Worm (Caenorhabditis elegans) whole organism, L4 larva: Measurements from ENCODE around the gene hmg-11.

Source experiments
- D1046.2 ChIP-seq: fragments of 200-800 bp; sonication (Bioruptor generic); IDR thresholded peaks from 2 replicates; pipeline ENCODE4 v1.3.6; 2022; ENCODE audit warnings: missing genetic modification characterization, missing compliant biosample characterization
- F26F4.8 ChIP-seq: fragments of 200-800 bp; sonication (Bioruptor generic); conservative IDR thresholded peaks from 2 replicates; pipeline ENCODE4 v1.3.6; 2022; ENCODE audit warnings: missing genetic modification characterization, missing compliant biosample characterization
- F37D6.2 ChIP-seq: sonication (generic microtip); optimal IDR thresholded peaks from 2 replicates; lab custom pipeline; 2016; ENCODE audit warnings: mild to moderate bottlenecking, missing genetic modification characterization, missing compliant biosample characterization
- F49E8.2 ChIP-seq: sonication (generic microtip); optimal IDR thresholded peaks from 2 replicates; lab custom pipeline; 2016; ENCODE audit warnings: missing compliant biosample characterization, mild to moderate bottlenecking, missing genetic modification characterization, borderline replicate concordance
- T26A8.4 ChIP-seq: fragments of 200-800 bp; sonication (Bioruptor generic); IDR thresholded peaks from 2 replicates; pipeline ENCODE4 v1.3.6; 2022; ENCODE audit warnings: missing genetic modification characterization, missing compliant biosample characterization
- Y105C5A.15 ChIP-seq: fragments of 200-800 bp; sonication (Bioruptor generic); IDR thresholded peaks from 2 replicates; pipeline ENCODE4 v1.3.6; 2022; ENCODE audit warnings: missing genetic modification characterization, missing compliant biosample characterization
- Y48G9A.11 ChIP-seq: fragments of 200-800 bp; sonication (Bioruptor generic); IDR thresholded peaks from 2 replicates; pipeline ENCODE4 v1.3.6; 2022; ENCODE audit warnings: missing genetic modification reagents, missing genetic modification characterization, missing compliant biosample characterization
- Y75B8A.6 ChIP-seq: fragments of 200-800 bp; sonication (Bioruptor generic); IDR thresholded peaks from 2 replicates; pipeline ENCODE4 v1.3.6; 2022; ENCODE audit warnings: missing genetic modification reagents, missing genetic modification characterization, missing compliant biosample characterization
- ZK337.2 ChIP-seq: fragments of 200-800 bp; sonication (Bioruptor generic); IDR thresholded peaks from 2 replicates; pipeline ENCODE4 v1.3.6; 2022; ENCODE audit warnings: missing genetic modification reagents, missing genetic modification characterization, missing compliant biosample characterization
- ZK546.5 ChIP-seq, 2 experiments: sonication (generic microtip); optimal IDR thresholded peaks; 2 replicates each; lab custom pipeline; 2017; ENCODE audit warnings: missing biosample characterization in 2 of 2, missing genetic modification characterization in 2 of 2
- aha-1 ChIP-seq: fragments of 150-350 bp; peaks from one replicate; lab custom pipeline; 2014; ENCODE audit warnings: missing biosample characterization, missing genetic modification characterization
- ama-1 ChIP-seq: fragments of 150-350 bp; optimal IDR thresholded peaks from 2 replicates; lab custom pipeline; 2014; ENCODE audit warnings: inconsistent platforms, mixed read lengths
- arid-1 ChIP-seq: fragments of 200-800 bp; sonication (Bioruptor generic); conservative IDR thresholded peaks from 2 replicates; pipeline ENCODE4 v1.3.6; 2022; ENCODE audit warnings: missing genetic modification reagents, missing genetic modification characterization, missing compliant biosample characterization
- ceh-62 ChIP-seq: sonication (generic microtip); optimal IDR thresholded peaks from 2 replicates; lab custom pipeline; 2017; ENCODE audit warnings: missing biosample characterization, missing genetic modification characterization
- daf-12 ChIP-seq: fragments of 150-350 bp; optimal IDR thresholded peaks from 2 replicates; lab custom pipeline; 2014; ENCODE audit warnings: missing biosample characterization, missing genetic modification reagents, missing genetic modification characterization
- daf-16 ChIP-seq, 3 experiments: sonication (generic microtip); optimal IDR thresholded peaks; 2 replicates each; lab custom pipeline; 2016 to 2017; ENCODE audit warnings: missing genetic modification characterization in 3 of 3, missing genetic modification reagents in 3 of 3, mild to moderate bottlenecking in 2 of 3, missing compliant biosample characterization in 2 of 3, missing biosample characterization in 1 of 3, moderate library complexity in 1 of 3
- daf-19 ChIP-seq: fragments of 200-800 bp; sonication (Bioruptor generic); conservative IDR thresholded peaks from 2 replicates; pipeline ENCODE4 v1.3.6; 2022; ENCODE audit warnings: missing genetic modification characterization, missing compliant biosample characterization
- daf-8 ChIP-seq: fragments of 200-800 bp; sonication (Bioruptor generic); IDR thresholded peaks from 2 replicates; pipeline ENCODE4 v1.3.6; 2022; ENCODE audit warnings: missing genetic modification characterization, missing compliant biosample characterization
- dmd-6 ChIP-seq: fragments of 200-800 bp; sonication (Bioruptor generic); IDR thresholded peaks from 2 replicates; pipeline ENCODE4 v1.3.6; 2022; ENCODE audit warnings: missing genetic modification reagents, missing genetic modification characterization, missing compliant biosample characterization
- gei-8 ChIP-seq: fragments of 200-800 bp; sonication (Bioruptor generic); optimal IDR thresholded peaks from 2 replicates; lab custom pipeline; 2018; ENCODE audit warnings: mild to moderate bottlenecking, missing genetic modification characterization, missing compliant biosample characterization
- hif-1 ChIP-seq, 2 experiments: sonication (generic microtip); optimal IDR thresholded peaks; 2 replicates each; lab custom pipeline; 2016 to 2017; ENCODE audit warnings: missing compliant biosample characterization in 2 of 2, missing genetic modification characterization in 2 of 2, missing genetic modification reagents in 2 of 2, missing genotype in 2 of 2, mild to moderate bottlenecking in 1 of 2
- jun-1 ChIP-seq: fragments of 150-350 bp; optimal IDR thresholded peaks from 2 replicates; lab custom pipeline; 2014; ENCODE audit warnings: missing biosample characterization, missing genetic modification reagents, missing genetic modification characterization
- lin-13 ChIP-seq: fragments of 150-350 bp; optimal IDR thresholded peaks from 2 replicates; lab custom pipeline; 2014; ENCODE audit warnings: missing biosample characterization, missing genetic modification reagents, missing genetic modification characterization
- lin-38 ChIP-seq: fragments of 200-800 bp; sonication (Bioruptor generic); IDR thresholded peaks from 2 replicates; pipeline ENCODE4 v1.3.6; 2022; ENCODE audit warnings: missing genetic modification reagents, missing genetic modification characterization, missing compliant biosample characterization
- lir-3 ChIP-seq: sonication (generic microtip); optimal IDR thresholded peaks from 2 replicates; lab custom pipeline; 2016; ENCODE audit warnings: mild to moderate bottlenecking, missing genetic modification characterization, missing compliant biosample characterization
- madf-9 ChIP-seq: fragments of 200-800 bp; sonication (Bioruptor generic); conservative IDR thresholded peaks from 2 replicates; pipeline ENCODE4 v1.3.6; 2022; ENCODE audit warnings: missing genetic modification reagents, missing genetic modification characterization, missing compliant biosample characterization
- mdt-29 ChIP-seq: fragments of 200-800 bp; sonication (Bioruptor generic); IDR thresholded peaks from 2 replicates; pipeline ENCODE4 v1.3.6; 2022; ENCODE audit warnings: missing genetic modification reagents, missing genetic modification characterization, missing compliant biosample characterization
- mes-2 ChIP-seq: sonication (generic microtip); optimal IDR thresholded peaks from 2 replicates; lab custom pipeline; 2016; ENCODE audit warnings: missing genotype, mild to moderate bottlenecking, missing genetic modification characterization, missing compliant biosample characterization; ENCODE audit not compliant: poor library complexity, severe bottlenecking
- mxl-2 ChIP-seq: fragments of 200-800 bp; sonication (Bioruptor generic); conservative IDR thresholded peaks from 2 replicates; pipeline ENCODE4 v1.3.6; 2022; ENCODE audit warnings: missing genetic modification reagents, missing genetic modification characterization, missing compliant biosample characterization
- mxl-3 ChIP-seq: fragments of 200-800 bp; sonication (Bioruptor generic); optimal IDR thresholded peaks from 2 replicates; lab custom pipeline; 2018; ENCODE audit warnings: mild to moderate bottlenecking, missing genetic modification characterization, missing compliant biosample characterization
- nhr-102 ChIP-seq: sonication (generic microtip); optimal IDR thresholded peaks from 2 replicates; lab custom pipeline; 2016; ENCODE audit warnings: mild to moderate bottlenecking, missing genetic modification characterization, moderate library complexity, missing compliant biosample characterization
- nhr-11 ChIP-seq: fragments of 150-350 bp; optimal IDR thresholded peaks from 2 replicates; lab custom pipeline; 2014; ENCODE audit warnings: missing biosample characterization, missing genetic modification characterization
- nhr-237 ChIP-seq: sonication (generic microtip); optimal IDR thresholded peaks from 2 replicates; lab custom pipeline; 2017; ENCODE audit warnings: missing biosample characterization, missing genetic modification characterization
- nhr-25 ChIP-seq: sonication (generic microtip); optimal IDR thresholded peaks from 2 replicates; lab custom pipeline; 2017; ENCODE audit warnings: missing genetic modification characterization, mild to moderate bottlenecking, missing compliant biosample characterization, antibody characterized with exemption, moderate library complexity, borderline replicate concordance; ENCODE audit not compliant: insufficient read depth
- nhr-28 ChIP-seq: fragments of 150-350 bp; optimal IDR thresholded peaks from 2 replicates; lab custom pipeline; 2014; ENCODE audit warnings: missing biosample characterization, missing genetic modification characterization
- nhr-41 ChIP-seq: fragments of 200-800 bp; sonication (Bioruptor generic); IDR thresholded peaks from 2 replicates; pipeline ENCODE4 v1.3.6; 2022; ENCODE audit warnings: missing genetic modification reagents, missing genetic modification characterization, missing compliant biosample characterization
- nhr-42 ChIP-seq: fragments of 200-800 bp; sonication (Bioruptor generic); IDR thresholded peaks from 2 replicates; pipeline ENCODE4 v1.3.6; 2022; ENCODE audit warnings: missing genetic modification characterization, missing compliant biosample characterization
- nhr-48 ChIP-seq: sonication (generic microtip); optimal IDR thresholded peaks from 2 replicates; lab custom pipeline; 2016; ENCODE audit warnings: mild to moderate bottlenecking, missing genetic modification characterization, missing compliant biosample characterization
- nhr-76 ChIP-seq: fragments of 150-350 bp; optimal IDR thresholded peaks from 2 replicates; lab custom pipeline; 2014; ENCODE audit warnings: missing biosample characterization, missing genetic modification characterization
- nhr-77 ChIP-seq: fragments of 150-350 bp; optimal IDR thresholded peaks from 2 replicates; lab custom pipeline; 2014; ENCODE audit warnings: missing biosample characterization, missing genetic modification characterization
- skn-1 ChIP-seq: fragments of 150-350 bp; optimal IDR thresholded peaks from 2 replicates; lab custom pipeline; 2014; ENCODE audit warnings: missing biosample characterization, missing genetic modification characterization
- snpc-1.2 ChIP-seq: fragments of 200-800 bp; sonication (Bioruptor generic); IDR thresholded peaks from 2 replicates; pipeline ENCODE4 v1.3.6; 2022; ENCODE audit warnings: missing genetic modification reagents, missing genetic modification characterization, missing compliant biosample characterization
- snpc-4 ChIP-seq: fragments of 150-350 bp; optimal IDR thresholded peaks from 2 replicates; lab custom pipeline; 2014; ENCODE audit warnings: missing biosample characterization, missing genetic modification characterization
- spr-3 ChIP-seq: fragments of 200-800 bp; sonication (Bioruptor generic); optimal IDR thresholded peaks from 2 replicates; lab custom pipeline; 2018; ENCODE audit warnings: mild to moderate bottlenecking, missing genetic modification characterization, missing compliant biosample characterization
- tra-1 ChIP-seq: fragments of 200-800 bp; sonication (Bioruptor generic); IDR thresholded peaks from 2 replicates; pipeline ENCODE4 v1.3.6; 2022; ENCODE audit warnings: missing genetic modification reagents, missing genetic modification characterization, missing compliant biosample characterization
- zag-1 ChIP-seq: fragments of 150-350 bp; optimal IDR thresholded peaks from 2 replicates; lab custom pipeline; 2014; ENCODE audit warnings: missing biosample characterization, missing genetic modification characterization
- zfp-3 ChIP-seq: fragments of 200-800 bp; sonication (Bioruptor generic); conservative IDR thresholded peaks from 2 replicates; pipeline ENCODE4 v1.3.6; 2022; ENCODE audit warnings: missing genetic modification reagents, missing genetic modification characterization, missing compliant biosample characterization
- zip-11 ChIP-seq: fragments of 200-800 bp; sonication (Bioruptor generic); IDR thresholded peaks from 2 replicates; pipeline ENCODE4 v1.3.6; 2022; ENCODE audit warnings: missing genetic modification characterization, missing compliant biosample characterization
- ztf-7 ChIP-seq: fragments of 150-350 bp; optimal IDR thresholded peaks from 2 replicates; lab custom pipeline; 2014; ENCODE audit warnings: missing biosample characterization, missing genetic modification characterization

The hmg-11 gene

DNA sequence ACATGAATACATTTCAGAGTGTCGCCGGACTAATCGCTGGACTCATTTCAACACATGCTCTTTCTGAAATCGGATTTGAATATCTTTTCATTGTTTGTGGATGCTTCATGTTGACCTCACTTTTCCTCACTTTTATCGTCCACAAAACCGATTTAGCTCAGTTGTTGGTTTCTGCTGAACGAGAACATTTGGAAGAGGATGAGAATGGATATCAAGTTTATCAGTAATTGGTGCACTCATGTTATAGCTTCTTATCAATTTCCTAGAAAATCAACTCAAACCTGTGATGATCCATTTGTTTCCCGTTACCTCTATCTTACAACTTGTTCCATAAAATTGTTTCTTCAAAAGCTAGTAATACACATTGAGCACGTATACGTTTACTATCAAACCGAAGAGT is 23.2 kb downstream of the hmg-11 start:
- no peak for TF ChIP-seq zag-1 (tag; lab: Kevin White, UChicago)
- peak; percentile 40; the same call in 1 of the 2 replicates for TF ChIP-seq T26A8.4 (GFP tag; lab: Robert Waterston, UW)
- TF ChIP-seq tra-1 (GFP tag; lab: Robert Waterston, UW) = no peak
- TF ChIP-seq nhr-48 (tag; lab: Kevin White, UChicago) = no peak
- TF ChIP-seq spr-3 = no peak
- TF ChIP-seq nhr-237 (tag; lab: Kevin White, UChicago) = no peak
- TF ChIP-seq daf-12 = no peak
- peak in 1 of 2 experiments; percentile 6 for TF ChIP-seq daf-16 (GFP tag; optimal IDR thresholded peaks at IDR 0.05; lab: Kevin White, UChicago)
- TF ChIP-seq daf-16 (tag; optimal IDR thresholded peaks at IDR 0.05; lab: Kevin White, UChicago) = no peak
- TF ChIP-seq snpc-1.2 = no peak
- TF ChIP-seq F49E8.2 (tag; lab: Kevin White, UChicago) = peak; percentile 47
- TF ChIP-seq nhr-25 (tag; lab: Kevin White, UChicago) = no peak
- peak; percentile 60 for TF ChIP-seq aha-1 (tag; lab: Kevin White, UChicago)
- no peak for TF ChIP-seq mdt-29
- no peak for TF ChIP-seq dmd-6 (GFP tag; lab: Robert Waterston, UW)
- no peak for TF ChIP-seq Y48G9A.11 (GFP tag; lab: Robert Waterston, UW)
- no peak for TF ChIP-seq gei-8 (GFP tag; lab: Kevin White, UChicago)
- TF ChIP-seq arid-1 (GFP tag; lab: Robert Waterston, UW) = peak; percentile 20; the same call in 1 of the 2 replicates
- no peak for TF ChIP-seq ama-1 (lab: Kevin White, UChicago)
- 0 out of 2 replicates have a peak, but pooled peaks have one; percentile 62 for TF ChIP-seq Y105C5A.15 (GFP tag; lab: Robert Waterston, UW)
- TF ChIP-seq lin-38 (GFP tag; lab: Robert Waterston, UW) = peak; percentile 56
- no peak for TF ChIP-seq mxl-2 (GFP tag; lab: Robert Waterston, UW)
- TF ChIP-seq mes-2 (tag; lab: Kevin White, UChicago) = peak; percentile 7
- no peak for TF ChIP-seq nhr-41 (GFP tag; lab: Robert Waterston, UW)
- TF ChIP-seq nhr-11 (tag; lab: Kevin White, UChicago) = no peak
- no peak for TF ChIP-seq nhr-102 (tag; lab: Kevin White, UChicago)
- TF ChIP-seq ZK337.2 = no peak
- no peak for TF ChIP-seq zip-11 (GFP tag; lab: Robert Waterston, UW)
- no peak for TF ChIP-seq ceh-62 (tag; lab: Kevin White, UChicago)
- no peak for TF ChIP-seq skn-1 (tag; lab: Kevin White, UChicago)
- no peak for TF ChIP-seq zfp-3 (GFP tag; lab: Robert Waterston, UW)
- no peak for TF ChIP-seq nhr-28 (tag; lab: Kevin White, UChicago)

DNA sequence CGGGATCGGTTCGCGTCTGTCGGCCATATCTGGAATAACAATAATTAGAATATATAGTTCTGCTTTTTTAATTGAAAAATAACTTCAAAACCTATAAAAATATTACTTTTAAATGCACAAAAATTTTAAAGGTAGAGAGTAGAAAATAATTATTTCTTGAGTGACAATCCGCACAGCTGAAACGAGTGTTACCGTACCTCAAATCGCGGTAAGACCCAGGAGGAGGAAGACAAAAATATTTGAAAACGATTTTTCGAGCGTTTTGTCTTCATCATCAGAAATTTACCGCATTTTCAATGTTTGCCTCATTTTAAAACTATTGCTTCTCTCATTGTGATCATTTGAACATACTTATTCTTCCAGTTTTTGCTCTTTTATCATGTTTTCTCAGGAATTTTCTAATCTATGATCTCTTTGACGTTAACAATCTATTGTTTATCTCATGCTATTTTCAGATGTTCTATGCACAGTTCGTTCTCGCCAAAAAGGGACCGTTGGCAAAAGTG is 25.4 kb downstream of the hmg-11 start, which contains the start of the genes rpn-5 and scc-1:
TSS of gene rpn-5 (minus strand) at position 162 of the 506 bp plus-strand sequence.
TSS of gene scc-1 (plus strand) at position 456 of the 506 bp plus-strand sequence.
- TF ChIP-seq nhr-48 (tag; lab: Kevin White, UChicago) = no peak
- TF ChIP-seq daf-19 = no peak
- no peak for TF ChIP-seq daf-16 (GFP tag; optimal IDR thresholded peaks at IDR 0.05; lab: Kevin White, UChicago)
- TF ChIP-seq daf-16 (tag; optimal IDR thresholded peaks at IDR 0.05; lab: Kevin White, UChicago) = peak; percentile 62
- TF ChIP-seq ZK546.5 (tag; optimal IDR thresholded peaks at IDR 0.05; lab: Kevin White, UChicago) = peak in 1 of 2 experiments; percentile 36
- TF ChIP-seq nhr-76 (tag; lab: Kevin White, UChicago) = no peak
- no peak for TF ChIP-seq nhr-77 (tag; lab: Kevin White, UChicago)
- no peak for TF ChIP-seq mxl-3 (GFP tag; lab: Kevin White, UChicago)
- TF ChIP-seq hif-1 (tag; optimal IDR thresholded peaks at IDR 0.05; lab: Kevin White, UChicago) = peak in 1 of 2 experiments; percentile 22
- no peak for TF ChIP-seq tra-1 (GFP tag; lab: Robert Waterston, UW)
- TF ChIP-seq daf-8 (GFP tag; lab: Robert Waterston, UW) = no peak
- no peak for TF ChIP-seq daf-12
- no peak for TF ChIP-seq ama-1 (lab: Kevin White, UChicago)
- no peak for TF ChIP-seq madf-9 (GFP tag; lab: Robert Waterston, UW)
- no peak for TF ChIP-seq F37D6.2 (tag; lab: Kevin White, UChicago)
- TF ChIP-seq nhr-42 (GFP tag; lab: Robert Waterston, UW) = no peak
- no peak for TF ChIP-seq F26F4.8 (GFP tag; lab: Robert Waterston, UW)
- TF ChIP-seq gei-8 (GFP tag; lab: Kevin White, UChicago) = no peak
- no peak for TF ChIP-seq ztf-7 (tag; lab: Kevin White, UChicago)
- no peak for TF ChIP-seq jun-1
- TF ChIP-seq lin-13 (GFP tag; lab: Kevin White, UChicago) = peak; percentile 46
- TF ChIP-seq Y75B8A.6 (GFP tag; lab: Robert Waterston, UW) = no peak
- TF ChIP-seq D1046.2 (GFP tag; lab: Robert Waterston, UW) = peak; percentile 98
- TF ChIP-seq aha-1 (tag; lab: Kevin White, UChicago) = no peak
- TF ChIP-seq lir-3 (tag; lab: Kevin White, UChicago) = no peak
- TF ChIP-seq snpc-4 = no peak
